Worm (Caenorhabditis elegans) whole organism, L2 larva: ENCODE data around the gene srh-220.

ENCODE experiments used
- ama-1 ChIP-seq: fragments of 150-350 bp; optimal IDR thresholded peaks from 2 replicates; lab custom pipeline; 2018; ENCODE audit warnings: inconsistent platforms
- ceh-82 ChIP-seq: fragments of 150-350 bp; optimal IDR thresholded peaks from 2 replicates; lab custom pipeline; 2014; ENCODE audit warnings: missing biosample characterization, missing genetic modification characterization
- elt-3 ChIP-seq: sonication (generic microtip); optimal IDR thresholded peaks from 2 replicates; lab custom pipeline; 2017; ENCODE audit warnings: missing biosample characterization, missing genetic modification characterization
- fos-1 ChIP-seq: fragments of 150-350 bp; optimal IDR thresholded peaks from 2 replicates; lab custom pipeline; 2014; ENCODE audit warnings: missing biosample characterization, missing genetic modification characterization
- nhr-11 ChIP-seq: fragments of 150-350 bp; optimal IDR thresholded peaks from 2 replicates; lab custom pipeline; 2014; ENCODE audit warnings: missing biosample characterization, missing genetic modification characterization
- nhr-12 ChIP-seq: fragments of 150-350 bp; optimal IDR thresholded peaks from 2 replicates; lab custom pipeline; 2014; ENCODE audit warnings: missing biosample characterization, missing genetic modification characterization
- nhr-237 ChIP-seq: fragments of 150-350 bp; optimal IDR thresholded peaks from 2 replicates; lab custom pipeline; 2014; ENCODE audit warnings: missing biosample characterization, missing genetic modification characterization
- snpc-4 ChIP-seq: fragments of 150-350 bp; optimal IDR thresholded peaks from 2 replicates; lab custom pipeline; 2014; ENCODE audit warnings: missing biosample characterization, missing genetic modification characterization

DNA sequence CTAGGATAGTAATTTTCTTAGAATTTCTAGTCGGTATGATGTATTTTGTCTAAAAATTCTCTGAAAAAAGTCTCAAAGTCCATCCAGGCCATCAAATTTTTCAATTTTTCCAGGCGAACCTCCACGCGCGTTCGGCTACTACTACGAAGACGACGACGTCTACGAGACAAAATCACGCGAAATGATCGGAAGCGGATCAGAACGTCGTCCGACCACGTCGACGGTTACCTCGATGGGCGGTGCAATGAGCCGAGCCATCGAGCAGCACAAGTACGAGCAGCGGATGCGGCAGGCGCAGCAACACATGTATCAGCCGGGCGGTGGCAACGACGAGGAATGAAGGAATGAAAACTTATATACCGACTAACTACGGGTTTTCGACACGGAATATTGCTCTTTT is 35.8 kb upstream of the srh-220 start:
- TF ChIP-seq ama-1: no peak
- TF ChIP-seq ceh-82 (tag; lab: Kevin White, UChicago): no peak
- TF ChIP-seq elt-3 (tag; lab: Kevin White, UChicago): no peak
- no peak for TF ChIP-seq nhr-237 (tag; lab: Kevin White, UChicago)
- TF ChIP-seq snpc-4 (tag; lab: Kevin White, UChicago): no peak
- no peak for TF ChIP-seq fos-1 (tag; lab: Kevin White, UChicago)
- no peak for TF ChIP-seq nhr-11
- no peak for TF ChIP-seq nhr-12
